Fruit fly (Drosophila melanogaster): ENCODE results near the gene CG9737.

Gene CG9737

DNA sequence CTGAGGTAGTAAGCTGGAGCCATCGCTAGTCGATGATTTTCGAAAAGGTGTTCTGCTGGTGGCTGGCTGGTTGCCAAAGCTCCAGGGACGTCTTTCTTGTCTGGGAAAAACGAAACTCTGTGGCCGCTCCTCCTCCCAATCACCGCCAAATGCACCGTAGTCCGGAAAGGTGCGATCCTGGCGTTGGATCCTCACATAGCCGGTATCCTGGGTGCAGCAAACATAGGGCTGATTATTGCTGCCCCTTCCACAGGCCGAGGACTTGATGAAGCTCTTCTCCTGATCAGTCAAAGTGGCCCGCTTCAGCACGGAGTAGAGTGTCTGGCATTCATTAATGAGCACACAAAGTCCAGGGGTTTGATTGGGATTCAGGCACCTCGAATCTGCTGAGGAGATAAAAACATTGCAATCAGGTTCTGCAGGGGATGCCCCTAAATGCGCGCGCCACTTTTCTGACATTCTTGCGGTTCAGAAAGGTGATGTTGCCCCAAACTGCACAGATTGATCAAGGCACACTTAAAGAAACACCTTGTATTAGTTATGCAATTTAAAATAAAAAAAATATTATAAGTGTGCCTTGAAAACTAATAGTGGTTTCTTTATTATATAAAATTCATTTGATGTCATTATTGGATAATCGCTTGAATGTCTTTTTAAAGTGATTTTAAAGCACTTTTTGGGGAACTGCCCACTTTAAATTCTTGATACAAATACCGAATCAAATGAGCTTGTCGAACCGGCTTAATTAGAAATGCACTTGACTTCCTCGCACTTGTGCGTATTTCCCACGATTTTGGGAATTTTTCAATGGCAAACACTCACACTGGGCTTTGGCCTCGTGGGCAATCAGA lies 2.9 kb upstream of the CG9737 start:
- TF ChIP-seq Smox (GFP tag; optimal IDR thresholded peaks at IDR 0.05) (peak; percentile 23), Hr39 (GFP tag; optimal IDR thresholded peaks at IDR 0.05) (peak; percentile 14), CG6854 (GFP tag; optimal IDR thresholded peaks at IDR 0.05) (no peak), Eip75B (GFP tag; optimal IDR thresholded peaks at IDR 0.05) (no peak), Sox15 (GFP tag; optimal IDR thresholded peaks at IDR 0.05) (no peak), eg (GFP tag; IDR thresholded peaks at IDR 0.05) (no peak), Sox102F (GFP tag; optimal IDR thresholded peaks at IDR 0.05) (peak; percentile 9), Met (GFP tag; optimal IDR thresholded peaks at IDR 0.05) (peak; percentile 17), CG1621 (tag; optimal IDR thresholded peaks at IDR 0.05) (no peak), Eip78C (GFP tag) (peak; percentile 86), topi (GFP tag; optimal IDR thresholded peaks at IDR 0.05) (peak; percentile 41), dsx (GFP tag; optimal IDR thresholded peaks at IDR 0.05; ENCODE audit: poor library complexity, severe bottlenecking) (peak; percentile 3), Sox14 (GFP tag; optimal IDR thresholded peaks at IDR 0.05) (peak; percentile 2), fd59A (GFP tag; optimal IDR thresholded peaks at IDR 0.05) (no peak), spab (GFP tag; optimal IDR thresholded peaks at IDR 0.05) (peak; percentile 9), CG8632 (GFP tag; optimal IDR thresholded peaks at IDR 0.05) (peak; percentile 11), esn (GFP tag; optimal IDR thresholded peaks at IDR 0.05) (peak; percentile 41), fkh (GFP tag; optimal IDR thresholded peaks at IDR 0.05) (no peak), OdsH (GFP tag; optimal IDR thresholded peaks at IDR 0.05) (no peak), svp (GFP tag) (peak; percentile 80), Gug (GFP tag; IDR thresholded peaks at IDR 0.05) (no peak), CG31627 (GFP tag; optimal IDR thresholded peaks at IDR 0.05) (peak; percentile 7), Eip93F (GFP tag; optimal IDR thresholded peaks at IDR 0.05) (no peak), CG6276 (GFP tag; optimal IDR thresholded peaks at IDR 0.05) (no peak), CG11294 (GFP tag; IDR thresholded peaks at IDR 0.05) (no peak)

DNA sequence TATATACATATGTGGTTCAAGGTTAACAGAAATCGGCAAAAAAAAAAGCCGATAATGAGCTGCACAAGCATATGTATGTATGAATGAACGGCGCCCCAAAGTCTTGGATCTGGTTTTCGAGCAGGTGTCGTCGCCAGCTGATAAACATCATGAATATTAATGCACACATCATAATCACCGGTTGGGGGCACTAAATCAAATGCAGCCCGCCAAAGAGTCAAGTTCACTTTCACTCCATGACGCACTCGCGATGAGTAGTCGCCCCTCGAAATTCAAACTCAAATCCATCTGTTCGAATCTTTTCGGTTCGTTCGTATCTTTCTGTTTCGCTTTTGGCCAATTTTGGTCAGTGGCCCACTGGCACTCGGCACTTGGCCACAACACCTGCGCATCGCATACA lies 2.9 kb downstream of the CG9737 start:
- TF ChIP-seq Blimp-1 (GFP tag; optimal IDR thresholded peaks at IDR 0.05) (peak; percentile 69), dsx (GFP tag; optimal IDR thresholded peaks at IDR 0.05; ENCODE audit: poor library complexity, severe bottlenecking) (no peak)

DNA sequence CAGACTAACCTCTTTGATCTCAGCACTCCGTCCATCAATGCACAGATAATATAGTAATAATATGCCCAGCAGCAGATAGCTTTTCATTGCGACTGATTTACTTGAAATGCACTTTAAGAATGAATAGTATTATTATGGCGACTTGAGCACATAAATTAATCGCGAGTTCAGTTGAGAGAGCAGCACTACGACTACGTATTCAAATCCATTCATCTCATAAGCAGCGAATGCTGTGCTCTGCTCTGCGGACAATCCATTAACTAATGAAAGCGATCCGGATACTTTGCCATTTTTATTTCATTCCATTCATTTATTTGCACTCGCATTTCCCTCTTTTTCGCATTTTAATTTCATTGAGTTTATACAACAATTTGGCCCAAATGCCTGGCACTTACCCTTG lies 5.5 kb downstream of the CG9737 start, which contains the start of gene CG43448:
TSS of gene CG43448 (minus strand) at position 101 of the 400 bp plus-strand sequence.
- TF ChIP-seq CG6163 (GFP tag; IDR thresholded peaks at IDR 0.05) (no peak), CG8319 (GFP tag; optimal IDR thresholded peaks at IDR 0.05) (no peak), CG6854 (GFP tag; optimal IDR thresholded peaks at IDR 0.05) (no peak), spab (GFP tag; optimal IDR thresholded peaks at IDR 0.05) (no peak), Sox102F (GFP tag; optimal IDR thresholded peaks at IDR 0.05) (no peak), Blimp-1 (GFP tag; optimal IDR thresholded peaks at IDR 0.05) (no peak), achi (GFP tag; optimal IDR thresholded peaks at IDR 0.05) (no peak), OdsH (GFP tag; optimal IDR thresholded peaks at IDR 0.05) (no peak), cyc (GFP tag; optimal IDR thresholded peaks at IDR 0.05) (no peak), Met (GFP tag; optimal IDR thresholded peaks at IDR 0.05) (no peak), CG11294 (GFP tag; IDR thresholded peaks at IDR 0.05) (no peak), CG6276 (GFP tag; optimal IDR thresholded peaks at IDR 0.05) (no peak), lz (GFP tag; optimal IDR thresholded peaks at IDR 0.05) (no peak), Hr4 (GFP tag; optimal IDR thresholded peaks at IDR 0.05) (no peak), CG11762 (GFP tag; optimal IDR thresholded peaks at IDR 0.05; ENCODE audit: insufficient read depth) (no peak), esn (GFP tag; optimal IDR thresholded peaks at IDR 0.05) (no peak), Sox15 (GFP tag; optimal IDR thresholded peaks at IDR 0.05) (no peak), CG8119 (GFP tag; IDR thresholded peaks at IDR 0.05) (no peak), CG34406 (GFP tag; optimal IDR thresholded peaks at IDR 0.05) (no peak), CG32006 (GFP tag; optimal IDR thresholded peaks at IDR 0.05) (no peak)

Measured in whole organism, prepupa.